Worm (Caenorhabditis elegans): Measurements from ENCODE around the gene M60.4.

ce11 chrX:8261125-8261684 is 25.1 kb upstream of the M60.4 start, which contains the start of gene M60.7:
- TF ChIP-seq pha-4 (tag; optimal IDR thresholded peaks at IDR 0.05), result no peak
- TF ChIP-seq fkh-10 (GFP tag; optimal IDR thresholded peaks at IDR 0.05), result no peak
- TF ChIP-seq eyg-1 (tag; optimal IDR thresholded peaks at IDR 0.05), result no peak
- no peak for TF ChIP-seq hlh-8 (tag; optimal IDR thresholded peaks at IDR 0.05)
- TF ChIP-seq nhr-232 (tag; optimal IDR thresholded peaks at IDR 0.05), result no peak
- TF ChIP-seq ceh-31 (tag; optimal IDR thresholded peaks at IDR 0.05), result no peak
- TF ChIP-seq ets-4 (tag; optimal IDR thresholded peaks at IDR 0.05), result no peak
- TF ChIP-seq dmd-4 (tag; optimal IDR thresholded peaks at IDR 0.05; ENCODE audit: borderline replicate concordance), result no peak
